Fruit fly (Drosophila melanogaster): Measurements from ENCODE around the gene Rpp14a.

dm6 chr3R:30013909-30014308 is 42.8 kb upstream of the Rpp14a start:
- TF ChIP-seq CG8478 (optimal IDR thresholded peaks at IDR 0.05) (no peak), CTCF (optimal IDR thresholded peaks at IDR 0.05) (no peak)

Data from S2 (cell line).